Fruit fly (Drosophila melanogaster) whole organism, embryonic: Measurements from ENCODE around the gene Glut4EF.
A peak's percentile ranks its signal among the peaks of the same experiment; 100 is the strongest.

Experiments
- ATbp ChIP-seq: fragments of 200-800 bp; sonication (Bioruptor generic); optimal IDR thresholded peaks from 2 replicates; lab custom pipeline; 2017; ENCODE audit warnings: missing biosample characterization, mild to moderate bottlenecking, missing genetic modification characterization, missing genetic modification reagents
- Ada2b ChIP-seq: fragments of 200-800 bp; sonication (Bioruptor generic); IDR thresholded peaks from 2 replicates; pipeline ENCODE4 v1.3.6; 2022; ENCODE audit warnings: missing biosample characterization, missing genetic modification characterization
- CG10209 ChIP-seq: fragments of 200-800 bp; sonication (Bioruptor generic); optimal IDR thresholded peaks from 3 replicates; lab custom pipeline; 2017; ENCODE audit warnings: missing biosample characterization, mild to moderate bottlenecking, missing genetic modification characterization, missing genetic modification reagents
- CG10366 ChIP-seq: fragments of 200-800 bp; sonication (Bioruptor generic); IDR thresholded peaks from 2 replicates; pipeline ENCODE4 v1.3.6; 2022; ENCODE audit warnings: missing biosample characterization, missing genetic modification characterization
- CG10654 ChIP-seq: fragments of 200-800 bp; sonication (Bioruptor generic); optimal IDR thresholded peaks from 2 replicates; lab custom pipeline; 2016; ENCODE audit warnings: missing biosample characterization, missing genetic modification characterization
- CG14441 ChIP-seq: fragments of 200-800 bp; sonication (Bioruptor generic); IDR thresholded peaks from 2 replicates; pipeline ENCODE4 v1.3.6; 2022; ENCODE audit warnings: missing biosample characterization, missing genetic modification characterization
- CG17328 ChIP-seq: fragments of 200-800 bp; sonication (Bioruptor generic); IDR thresholded peaks from 2 replicates; pipeline ENCODE4 v1.3.6; 2022; ENCODE audit warnings: missing biosample characterization, missing genetic modification characterization
- CG18262 ChIP-seq: fragments of 200-800 bp; optimal IDR thresholded peaks from 3 replicates; lab custom pipeline; 2019; ENCODE audit warnings: missing biosample characterization, mild to moderate bottlenecking, missing genetic modification characterization, moderate library complexity
- CG2116 ChIP-seq: fragments of 200-800 bp; sonication (Bioruptor generic); optimal IDR thresholded peaks from 3 replicates; lab custom pipeline; 2018; ENCODE audit warnings: missing biosample characterization, mild to moderate bottlenecking, missing genetic modification characterization
- CG30431 ChIP-seq: fragments of 200-800 bp; sonication (Bioruptor generic); optimal IDR thresholded peaks from 2 replicates; lab custom pipeline; 2017; ENCODE audit warnings: missing biosample characterization, missing genetic modification characterization
- CG4360 ChIP-seq: fragments of 200-800 bp; sonication (Bioruptor generic); IDR thresholded peaks from 2 replicates; pipeline ENCODE4 v1.3.6; 2022; ENCODE audit warnings: missing biosample characterization, missing genetic modification characterization
- CG4617 ChIP-seq: fragments of 200-800 bp; sonication (Bioruptor generic); optimal IDR thresholded peaks from 3 replicates; lab custom pipeline; 2016; ENCODE audit warnings: missing biosample characterization, missing genetic modification characterization, borderline replicate concordance
- CG6254 ChIP-seq: fragments of 200-800 bp; sonication (Bioruptor generic); optimal IDR thresholded peaks from 3 replicates; lab custom pipeline; 2017; ENCODE audit warnings: mild to moderate bottlenecking, missing biosample characterization, missing genetic modification reagents, missing genetic modification characterization
- CG7357 ChIP-seq: fragments of 200-800 bp; sonication (Bioruptor generic); IDR thresholded peaks from 3 replicates; pipeline ENCODE4 v1.3.6; 2022; ENCODE audit warnings: missing biosample characterization, missing genetic modification characterization
- CG7839 ChIP-seq: fragments of 200-800 bp; sonication (Bioruptor generic); optimal IDR thresholded peaks from 3 replicates; lab custom pipeline; 2018; ENCODE audit warnings: missing biosample characterization, mild to moderate bottlenecking, missing genetic modification characterization, moderate library complexity
- CG8089 ChIP-seq: fragments of 200-800 bp; sonication (Bioruptor generic); optimal IDR thresholded peaks from 3 replicates; lab custom pipeline; 2016; ENCODE audit warnings: missing biosample characterization, missing genetic modification characterization
- CG8944 ChIP-seq: fragments of 200-800 bp; sonication (Bioruptor generic); optimal IDR thresholded peaks from 3 replicates; lab custom pipeline; 2016; ENCODE audit warnings: missing biosample characterization, missing genetic modification characterization
- CG9932 ChIP-seq: fragments of 200-800 bp; sonication (Bioruptor generic); IDR thresholded peaks from 2 replicates; pipeline ENCODE4 v1.3.6; 2022; ENCODE audit warnings: missing biosample characterization, missing genetic modification characterization
- CoRest ChIP-seq: fragments of 200-800 bp; sonication (Bioruptor generic); optimal IDR thresholded peaks from 3 replicates; lab custom pipeline; 2018; ENCODE audit warnings: missing biosample characterization, mild to moderate bottlenecking, missing genetic modification characterization, moderate library complexity
- CrebB ChIP-seq: fragments of 200-800 bp; sonication (Bioruptor generic); optimal IDR thresholded peaks from 3 replicates; lab custom pipeline; 2018; ENCODE audit warnings: missing biosample characterization, mild to moderate bottlenecking, missing genetic modification characterization
- Deaf1 ChIP-seq: fragments of 200-800 bp; optimal IDR thresholded peaks from 3 replicates; lab custom pipeline; 2019; ENCODE audit warnings: missing biosample characterization, mild to moderate bottlenecking, missing genetic modification characterization, moderate library complexity
- Dip3 ChIP-seq: fragments of 200-800 bp; sonication (Bioruptor generic); optimal IDR thresholded peaks from 3 replicates; lab custom pipeline; 2016; ENCODE audit warnings: missing biosample characterization, missing genetic modification characterization
- Eip74EF ChIP-seq, 2 experiments: fragments of 200-800 bp in 1 of 2; fragments of >200 bp in 1 of 2; sonication (Bioruptor generic) in 1 of 2; optimal IDR thresholded peaks; 2 replicates each; lab custom pipeline; 2017 to 2019; ENCODE audit warnings: missing biosample characterization in 2 of 2, missing genetic modification characterization in 2 of 2, mild to moderate bottlenecking in 1 of 2, moderate library complexity in 1 of 2
- Gsc ChIP-seq: fragments of 200-800 bp; sonication (Bioruptor generic); IDR thresholded peaks from 2 replicates; pipeline ENCODE4 v1.3.6; 2022; ENCODE audit warnings: missing biosample characterization, missing genetic modification characterization
- Gug ChIP-seq: fragments of 200-800 bp; sonication (Bioruptor generic); IDR thresholded peaks from 4 replicates; pipeline ENCODE4 v1.3.6; 2022; ENCODE audit warnings: missing biosample characterization, missing genetic modification characterization
- HLH54F ChIP-seq: fragments of 200-800 bp; sonication (Bioruptor generic); optimal IDR thresholded peaks from 3 replicates; lab custom pipeline; 2016; ENCODE audit warnings: missing biosample characterization, missing genetic modification characterization
- Hmr ChIP-seq: fragments of 200-800 bp; sonication (Bioruptor generic); optimal IDR thresholded peaks from 3 replicates; lab custom pipeline; 2017; ENCODE audit warnings: mild to moderate bottlenecking, missing biosample characterization, missing genetic modification reagents, missing genetic modification characterization
- Mrtf ChIP-seq: fragments of 200-800 bp; sonication (Bioruptor generic); IDR thresholded peaks from 3 replicates; pipeline ENCODE4 v1.3.6; 2022; ENCODE audit warnings: missing biosample characterization, missing genetic modification characterization
- Nf-YC ChIP-seq: fragments of 200-800 bp; optimal IDR thresholded peaks from 3 replicates; lab custom pipeline; 2019; ENCODE audit warnings: missing biosample characterization, mild to moderate bottlenecking, missing genetic modification characterization, moderate library complexity
- Oli ChIP-seq: fragments of 200-800 bp; sonication (Bioruptor generic); optimal IDR thresholded peaks from 2 replicates; lab custom pipeline; 2018; ENCODE audit warnings: missing biosample characterization, mild to moderate bottlenecking, missing genetic modification characterization, moderate library complexity
- Scr ChIP-seq: fragments of 200-800 bp; sonication (Bioruptor generic); IDR thresholded peaks from 2 replicates; pipeline ENCODE4 v1.3.6; 2022; ENCODE audit warnings: missing biosample characterization, missing genetic modification characterization; ENCODE audit not compliant: partially characterized antibody
- Xbp1 ChIP-seq: fragments of 200-800 bp; sonication (Bioruptor generic); optimal IDR thresholded peaks from 3 replicates; lab custom pipeline; 2016; ENCODE audit warnings: missing biosample characterization, mild to moderate bottlenecking, missing genetic modification characterization
- bbx ChIP-seq: fragments of 200-800 bp; sonication (Bioruptor generic); IDR thresholded peaks from 2 replicates; pipeline ENCODE4 v1.3.6; 2022; ENCODE audit warnings: missing biosample characterization, missing genetic modification characterization; ENCODE audit not compliant: partially characterized antibody
- fd64A ChIP-seq: fragments of 200-800 bp; sonication (Bioruptor generic); optimal IDR thresholded peaks from 3 replicates; lab custom pipeline; 2018; ENCODE audit warnings: missing biosample characterization, mild to moderate bottlenecking, missing genetic modification characterization
- fd96Cb ChIP-seq: fragments of 200-800 bp; sonication (Bioruptor generic); optimal IDR thresholded peaks from 2 replicates; lab custom pipeline; 2018; ENCODE audit warnings: missing biosample characterization, mild to moderate bottlenecking, missing genetic modification characterization, moderate library complexity
- fru ChIP-seq: fragments of >200 bp; optimal IDR thresholded peaks from 2 replicates; lab custom pipeline; 2017
- grau ChIP-seq: fragments of 200-800 bp; optimal IDR thresholded peaks from 3 replicates; lab custom pipeline; 2019; ENCODE audit warnings: missing biosample characterization, mild to moderate bottlenecking, missing genetic modification characterization, moderate library complexity
- grn ChIP-seq: fragments of 200-800 bp; sonication (Bioruptor generic); optimal IDR thresholded peaks from 3 replicates; lab custom pipeline; 2017; ENCODE audit warnings: missing biosample characterization, missing genetic modification characterization
- her ChIP-seq: fragments of 200-800 bp; sonication (Bioruptor generic); optimal IDR thresholded peaks from 2 replicates; lab custom pipeline; 2016; ENCODE audit warnings: missing biosample characterization, missing genetic modification characterization
- kni ChIP-seq: fragments of 200-800 bp; sonication (Bioruptor generic); optimal IDR thresholded peaks from 3 replicates; lab custom pipeline; 2017; ENCODE audit warnings: mild to moderate bottlenecking, missing biosample characterization, missing genetic modification reagents, missing genetic modification characterization
- mirr ChIP-seq: fragments of 200-800 bp; sonication (Bioruptor generic); optimal IDR thresholded peaks from 3 replicates; lab custom pipeline; 2018; ENCODE audit warnings: missing biosample characterization, mild to moderate bottlenecking, missing genetic modification characterization
- mld ChIP-seq: fragments of 200-800 bp; sonication (Bioruptor generic); IDR thresholded peaks from 3 replicates; pipeline ENCODE4 v1.3.6; 2022; ENCODE audit warnings: missing biosample characterization, missing genetic modification characterization; ENCODE audit not compliant: partially characterized antibody
- pan ChIP-seq, 4 experiments: fragments of >200 bp in 3 of 4; fragments of 200-800 bp in 1 of 4; sonication (Bioruptor generic) in 1 of 4; optimal IDR thresholded peaks in 3 of 4; IDR thresholded peaks in 1 of 4; 2 replicates each; pipeline versions ENCODE4 v1.3.6 to Lab custom; 2017 to 2022; ENCODE audit warnings: missing biosample characterization in 2 of 4, missing genetic modification characterization in 2 of 4, mixed read lengths in 1 of 4
- sens ChIP-seq: fragments of 200-800 bp; sonication (Bioruptor generic); peaks from one replicate; lab custom pipeline; 2016; ENCODE audit warnings: missing biosample characterization, missing genetic modification characterization
- shn ChIP-seq: fragments of 200-800 bp; sonication (Bioruptor generic); optimal IDR thresholded peaks from 3 replicates; lab custom pipeline; 2016; ENCODE audit warnings: missing biosample characterization, missing genetic modification characterization
- so ChIP-seq: fragments of 200-800 bp; sonication (Bioruptor generic); IDR thresholded peaks from 3 replicates; pipeline ENCODE4 v1.3.6; 2022; ENCODE audit warnings: missing biosample characterization, missing genetic modification characterization
- trem ChIP-seq: fragments of 200-800 bp; optimal IDR thresholded peaks from 3 replicates; lab custom pipeline; 2019; ENCODE audit warnings: missing biosample characterization, mild to moderate bottlenecking, missing genetic modification characterization, moderate library complexity
- twi ChIP-seq: fragments of 200-800 bp; optimal IDR thresholded peaks from 2 replicates; lab custom pipeline; 2019; ENCODE audit warnings: missing biosample characterization, mild to moderate bottlenecking, missing genetic modification characterization, moderate library complexity
- tx ChIP-seq: fragments of 200-800 bp; sonication (Bioruptor generic); optimal IDR thresholded peaks from 2 replicates; lab custom pipeline; 2016; ENCODE audit warnings: missing biosample characterization, missing genetic modification characterization

Gene Glut4EF

DNA sequence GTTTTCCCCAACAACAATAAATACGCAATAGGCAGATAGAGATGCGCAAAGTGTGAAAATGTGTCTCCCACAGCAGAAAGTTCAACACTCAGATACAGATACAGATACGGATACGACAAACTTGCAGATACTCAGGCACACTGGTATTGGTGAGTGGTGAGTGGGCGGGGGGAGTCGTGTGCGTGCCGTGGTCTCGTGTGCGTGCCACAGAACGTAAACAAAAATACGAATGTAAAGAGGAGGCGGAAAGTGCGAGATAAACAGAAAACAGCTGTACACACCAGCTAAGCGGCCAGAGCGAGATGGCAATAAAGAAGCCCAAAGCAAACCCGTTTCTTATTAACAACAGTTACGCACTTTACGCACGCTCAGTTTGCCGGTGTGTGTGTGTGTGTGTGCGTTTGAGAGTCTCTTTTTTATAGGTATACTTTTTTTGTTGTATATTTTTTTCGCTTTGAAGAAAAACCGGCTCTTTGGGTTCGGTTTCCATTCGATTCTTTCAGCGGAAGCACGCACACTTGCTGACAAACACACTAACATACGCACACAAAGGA lies 6.9 kb downstream of the Glut4EF start (continued):
- TF ChIP-seq CG7357 = no peak
- TF ChIP-seq CG2116 = no peak
- TF ChIP-seq pan (optimal IDR thresholded peaks at IDR 0.05; lab: Kevin White, UChicago) = no peak
- peak in 1 of 2 experiments; percentile 39 for TF ChIP-seq pan (GFP tag; optimal IDR thresholded peaks at IDR 0.05 in 1 of 2, IDR thresholded peaks at IDR 0.05 in 1 of 2)
- TF ChIP-seq CG14441 (GFP tag; lab: Robert Waterston, UW) = no peak
- peak; percentile 38 for TF ChIP-seq CoRest (tag; lab: Kevin White, UChicago)
- TF ChIP-seq CG17328 (GFP tag; lab: Robert Waterston, UW) = no peak
- TF ChIP-seq CG10366 = 0 out of 2 replicates have a peak, but pooled peaks have one; percentile 16
- TF ChIP-seq CG10654 (GFP tag; lab: Kevin White, UChicago) = no peak
- TF ChIP-seq sens = peak; percentile 81
- peak; percentile 81 for TF ChIP-seq CrebB (tag; lab: Kevin White, UChicago)
- TF ChIP-seq CG8089 (GFP tag; lab: Kevin White, UChicago) = peak; percentile 48
- peak; percentile 62; the same call in 1 of the 2 replicates for TF ChIP-seq CG4360 (GFP tag; lab: Robert Waterston, UW)
- TF ChIP-seq Mrtf = no peak
- TF ChIP-seq her (GFP tag; lab: Kevin White, UChicago) = peak; percentile 71
- no peak for TF ChIP-seq CG30431 (GFP tag; lab: Kevin White, UChicago)
- TF ChIP-seq tx (GFP tag; lab: Kevin White, UChicago) = no peak
- peak; percentile 79 for TF ChIP-seq Deaf1 (tag; lab: Kevin White, UChicago)
- TF ChIP-seq grau (tag; lab: Kevin White, UChicago) = peak; percentile 24
- TF ChIP-seq mld = no peak
- TF ChIP-seq fru = no peak
- peak; percentile 30 for TF ChIP-seq Nf-YC
- TF ChIP-seq grn (GFP tag; lab: Kevin White, UChicago) = peak; percentile 92
- peak in 1 of 2 experiments; percentile 78 for TF ChIP-seq Eip74EF (GFP tag; optimal IDR thresholded peaks at IDR 0.05; lab: Kevin White, UChicago)
- TF ChIP-seq Gug (GFP tag; lab: Robert Waterston, UW) = no peak
- TF ChIP-seq fd64A = no peak
- TF ChIP-seq HLH54F (GFP tag; lab: Kevin White, UChicago) = no peak
- TF ChIP-seq CG6254 = no peak
- TF ChIP-seq Xbp1 = no peak
- TF ChIP-seq shn (GFP tag; lab: Kevin White, UChicago) = peak; percentile 31
- no peak for TF ChIP-seq CG18262 (tag; lab: Kevin White, UChicago)
- 0 out of 2 replicates have a peak, but pooled peaks have one; percentile 12 for TF ChIP-seq Ada2b (GFP tag; lab: Robert Waterston, UW)
- TF ChIP-seq Gsc = no peak
- 0 out of 2 replicates have a peak, but pooled peaks have one; percentile 33 for TF ChIP-seq bbx (GFP tag; lab: Robert Waterston, UW)
- peak; percentile 51 for TF ChIP-seq CG10209 (GFP tag; lab: Kevin White, UChicago)
- TF ChIP-seq Oli = no peak
- no peak for TF ChIP-seq fd96Cb
- peak; percentile 26 for TF ChIP-seq CG7839 (tag; lab: Kevin White, UChicago)
- TF ChIP-seq twi (tag; lab: Kevin White, UChicago) = peak; percentile 65
- peak; percentile 21; the same call in 1 of the 2 replicates for TF ChIP-seq Scr (GFP tag; lab: Robert Waterston, UW)
- TF ChIP-seq trem (tag; lab: Kevin White, UChicago) = no peak
- no peak for TF ChIP-seq Dip3 (GFP tag; lab: Kevin White, UChicago)
- TF ChIP-seq ATbp (GFP tag; lab: Kevin White, UChicago) = peak; percentile 62
- TF ChIP-seq so (GFP tag; lab: Robert Waterston, UW) = 0 out of 3 replicates have a peak, but pooled peaks have one; percentile 39
- no peak for TF ChIP-seq CG9932 (GFP tag; lab: Robert Waterston, UW)
- no peak for TF ChIP-seq CG8944 (GFP tag; lab: Kevin White, UChicago)
- peak; percentile 96 for TF ChIP-seq kni (GFP tag; lab: Kevin White, UChicago)
- no peak for TF ChIP-seq CG4617 (GFP tag; lab: Kevin White, UChicago)
- TF ChIP-seq mirr (GFP tag; lab: Kevin White, UChicago) = peak; percentile 84
- peak; percentile 84 for TF ChIP-seq Hmr
